Fruit fly (Drosophila melanogaster): ENCODE results near the gene CG4629.

DNA sequence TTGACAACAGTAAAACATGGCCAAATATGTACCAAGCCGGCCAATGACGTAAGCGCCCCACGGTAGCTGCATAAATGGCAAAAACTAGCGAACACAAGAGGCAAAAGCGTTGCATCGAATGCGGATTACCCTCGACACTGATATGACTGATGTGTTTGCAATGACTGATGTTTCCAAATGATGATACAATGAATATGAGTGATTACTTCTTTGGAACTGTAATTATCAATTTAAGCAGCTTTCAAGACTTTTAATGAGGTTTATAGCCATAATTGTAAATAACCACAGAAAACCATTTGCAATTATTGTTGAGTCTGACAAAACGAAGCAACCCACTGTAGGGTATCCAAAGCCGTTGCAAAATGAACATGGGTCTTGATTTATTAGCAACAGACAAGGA lies 28.8 kb downstream of the CG4629 start:
- no peak for TF ChIP-seq CG8478 (optimal IDR thresholded peaks at IDR 0.05)
- no peak for TF ChIP-seq CTCF (optimal IDR thresholded peaks at IDR 0.05)
